Fruit fly (Drosophila melanogaster) whole organism, pupa: ENCODE measurements around the gene CAHbeta.
A peak's percentile ranks its signal among the peaks of the same experiment; 100 is the strongest.

ENCODE experiments used
- CG10348 ChIP-seq: fragments of 200-800 bp; sonication (Bioruptor generic); IDR thresholded peaks from 2 replicates; pipeline ENCODE4 v1.3.6; 2022; ENCODE audit warnings: missing biosample characterization, missing genetic modification characterization
- CG12605 ChIP-seq: fragments of 200-800 bp; sonication (Bioruptor generic); IDR thresholded peaks from 2 replicates; pipeline ENCODE4 v1.3.6; 2022; ENCODE audit warnings: missing biosample characterization, missing genetic modification characterization
- CG13204 ChIP-seq: fragments of 200-800 bp; sonication (Bioruptor generic); optimal IDR thresholded peaks from 2 replicates; lab custom pipeline; 2018; ENCODE audit warnings: missing biosample characterization, mild to moderate bottlenecking, missing genetic modification characterization, moderate library complexity
- CG14655 ChIP-seq: fragments of 200-800 bp; sonication (Bioruptor generic); optimal IDR thresholded peaks from 3 replicates; lab custom pipeline; 2017; ENCODE audit warnings: mild to moderate bottlenecking, missing biosample characterization, missing genetic modification reagents, missing genetic modification characterization
- CG15710 ChIP-seq: fragments of 200-800 bp; sonication (Bioruptor generic); optimal IDR thresholded peaks from 2 replicates; lab custom pipeline; 2018; ENCODE audit warnings: missing biosample characterization, mild to moderate bottlenecking, missing genetic modification characterization, moderate library complexity
- CG17806 ChIP-seq: fragments of 200-800 bp; sonication (Bioruptor generic); optimal IDR thresholded peaks from 2 replicates; lab custom pipeline; 2018; ENCODE audit warnings: missing biosample characterization, mild to moderate bottlenecking, missing genetic modification characterization, moderate library complexity
- CG32121 ChIP-seq: fragments of 200-800 bp; sonication (Bioruptor generic); IDR thresholded peaks from 2 replicates; pipeline ENCODE4 v1.3.6; 2022; ENCODE audit warnings: missing biosample characterization, missing genetic modification characterization
- CG34367 ChIP-seq: fragments of 200-800 bp; sonication (Bioruptor generic); optimal IDR thresholded peaks from 2 replicates; lab custom pipeline; 2018; ENCODE audit warnings: missing biosample characterization, mild to moderate bottlenecking, missing genetic modification characterization
- CG4496 ChIP-seq: fragments of 200-800 bp; sonication (Bioruptor generic); IDR thresholded peaks from 3 replicates; pipeline ENCODE4 v1.3.6; 2022; ENCODE audit warnings: missing biosample characterization, missing genetic modification characterization
- CG8159 ChIP-seq: fragments of 200-800 bp; sonication (Bioruptor generic); optimal IDR thresholded peaks from 3 replicates; lab custom pipeline; 2018; ENCODE audit warnings: missing biosample characterization, mild to moderate bottlenecking, missing genetic modification characterization, moderate library complexity
- CG8301 ChIP-seq: fragments of 200-800 bp; sonication (Bioruptor generic); optimal IDR thresholded peaks from 2 replicates; lab custom pipeline; 2018; ENCODE audit warnings: missing biosample characterization, mild to moderate bottlenecking, missing genetic modification characterization
- CG9948 ChIP-seq: fragments of 200-800 bp; sonication (Bioruptor generic); optimal IDR thresholded peaks from 2 replicates; lab custom pipeline; 2018; ENCODE audit warnings: missing biosample characterization, mild to moderate bottlenecking, missing genetic modification characterization, moderate library complexity
- D1 ChIP-seq: fragments of 200-800 bp; sonication (Bioruptor generic); optimal IDR thresholded peaks from 2 replicates; lab custom pipeline; 2018; ENCODE audit warnings: missing biosample characterization, mild to moderate bottlenecking, missing genetic modification characterization, moderate library complexity
- EcR ChIP-seq: fragments of 200-800 bp; sonication (Bioruptor generic); optimal IDR thresholded peaks from 3 replicates; lab custom pipeline; 2019; ENCODE audit warnings: missing biosample characterization, missing genetic modification characterization, mild to moderate bottlenecking, moderate library complexity, missing genetic modification reagents
- Ets98B ChIP-seq: fragments of 200-800 bp; sonication (Bioruptor generic); IDR thresholded peaks from 2 replicates; pipeline ENCODE4 v1.3.6; 2022; ENCODE audit warnings: missing biosample characterization, missing genetic modification characterization
- Pif1A ChIP-seq: fragments of 200-800 bp; sonication (Bioruptor generic); optimal IDR thresholded peaks from 3 replicates; lab custom pipeline; 2016; ENCODE audit warnings: missing biosample characterization, missing genetic modification characterization
- Pif1B ChIP-seq: fragments of 200-800 bp; sonication (Bioruptor generic); optimal IDR thresholded peaks from 3 replicates; lab custom pipeline; 2016; ENCODE audit warnings: missing biosample characterization, missing genetic modification characterization
- Snoo ChIP-seq: fragments of 200-800 bp; sonication (Bioruptor generic); optimal IDR thresholded peaks from 3 replicates; lab custom pipeline; 2017; ENCODE audit warnings: missing biosample characterization, mild to moderate bottlenecking, missing genetic modification characterization, inconsistent platforms
- fd96Ca ChIP-seq: fragments of 200-800 bp; sonication (Bioruptor generic); IDR thresholded peaks from 3 replicates; pipeline ENCODE4 v1.3.6; 2022; ENCODE audit warnings: missing biosample characterization, missing genetic modification characterization
- gl ChIP-seq: fragments of 200-800 bp; sonication (Bioruptor generic); optimal IDR thresholded peaks from 2 replicates; lab custom pipeline; 2018; ENCODE audit warnings: missing biosample characterization, mild to moderate bottlenecking, missing genetic modification characterization
- rn ChIP-seq: fragments of 200-800 bp; sonication (Bioruptor generic); IDR thresholded peaks from 2 replicates; pipeline ENCODE4 v1.3.6; 2022; ENCODE audit warnings: missing biosample characterization, missing genetic modification characterization

CAHbeta gene

dm6 chr3R:8956333-8956732, 24.3 kb upstream of the CAHbeta start:
- TF ChIP-seq CG14655 (GFP tag; lab: Kevin White, UChicago) (no peak), rn (GFP tag; lab: Robert Waterston, UW) (no peak), CG34367 (no peak), CG32121 (GFP tag; lab: Robert Waterston, UW) (no peak), Ets98B (GFP tag; lab: Robert Waterston, UW) (no peak), D1 (tag; lab: Kevin White, UChicago) (no peak), EcR (no peak), CG13204 (no peak), CG10348 (GFP tag; lab: Robert Waterston, UW) (no peak), CG17806 (no peak), CG8301 (tag; lab: Kevin White, UChicago) (no peak), CG9948 (tag; lab: Kevin White, UChicago) (no peak), Snoo (no peak), gl (tag; lab: Kevin White, UChicago) (no peak), Pif1A (GFP tag; lab: Kevin White, UChicago) (no peak), CG12605 (no peak), fd96Ca (GFP tag; lab: Robert Waterston, UW) (no peak), CG4496 (GFP tag; lab: Robert Waterston, UW) (no peak)
- TF ChIP-seq, all 21 proteins: peak for 0

dm6 chr3R:8957739-8958138, 22.9 kb upstream of the CAHbeta start:
- TF ChIP-seq rn (GFP tag; lab: Robert Waterston, UW) (no peak), CG4496 (GFP tag; lab: Robert Waterston, UW) (no peak), Pif1B (GFP tag; lab: Kevin White, UChicago) (peak; percentile 9), EcR (no peak), Pif1A (GFP tag; lab: Kevin White, UChicago) (peak; percentile 38), CG10348 (GFP tag; lab: Robert Waterston, UW) (no peak), fd96Ca (GFP tag; lab: Robert Waterston, UW) (no peak), gl (tag; lab: Kevin White, UChicago) (no peak), CG8301 (tag; lab: Kevin White, UChicago) (peak; percentile 20), CG9948 (tag; lab: Kevin White, UChicago) (peak; percentile 11), CG17806 (peak; percentile 33), CG12605 (no peak), CG8159 (tag; lab: Kevin White, UChicago) (peak; percentile 48), CG15710 (tag; lab: Kevin White, UChicago) (peak; percentile 28), CG14655 (GFP tag; lab: Kevin White, UChicago) (peak; percentile 38), D1 (tag; lab: Kevin White, UChicago) (no peak), Ets98B (GFP tag; lab: Robert Waterston, UW) (no peak), CG32121 (GFP tag; lab: Robert Waterston, UW) (no peak), CG13204 (no peak), CG34367 (peak; percentile 24), Snoo (no peak)

- no peak; the same call in 2 of the 3 replicates for TF ChIP-seq fd96Ca (GFP tag; lab: Robert Waterston, UW)
- peak; percentile 76 for TF ChIP-seq CG14655 (GFP tag; lab: Kevin White, UChicago)
- TF ChIP-seq CG10348 (GFP tag; lab: Robert Waterston, UW), result 0 out of 2 replicates have a peak, but pooled peaks have one; percentile 12
- TF ChIP-seq CG15710 (tag; lab: Kevin White, UChicago), result peak; percentile 56
- TF ChIP-seq CG4496 (GFP tag; lab: Robert Waterston, UW), result peak; percentile 78
- peak; percentile 78 for TF ChIP-seq Ets98B (GFP tag; lab: Robert Waterston, UW)
- TF ChIP-seq EcR, result no peak
- TF ChIP-seq Snoo, result no peak
- peak; percentile 24 for TF ChIP-seq CG13204
- TF ChIP-seq Pif1A (GFP tag; lab: Kevin White, UChicago), result peak; percentile 22
- TF ChIP-seq D1 (tag; lab: Kevin White, UChicago), result no peak
- peak; percentile 70 for TF ChIP-seq CG8159 (tag; lab: Kevin White, UChicago)
- no peak for TF ChIP-seq rn (GFP tag; lab: Robert Waterston, UW)
- TF ChIP-seq CG34367, result peak; percentile 68
- TF ChIP-seq CG17806, result peak; percentile 81
- TF ChIP-seq CG8301 (tag; lab: Kevin White, UChicago), result peak; percentile 74
- peak; percentile 51; the same call in 1 of the 2 replicates for TF ChIP-seq CG12605
- peak; percentile 25 for TF ChIP-seq Pif1B (GFP tag; lab: Kevin White, UChicago)
- peak; percentile 74 for TF ChIP-seq CG9948 (tag; lab: Kevin White, UChicago)
- no peak for TF ChIP-seq gl (tag; lab: Kevin White, UChicago)
- 0 out of 2 replicates have a peak, but pooled peaks have one; percentile 28 for TF ChIP-seq CG32121 (GFP tag; lab: Robert Waterston, UW)
These were observed 22.4 kb upstream of the CAHbeta start for dm6 chr3R:8958300-8958699.

dm6 chr3R:8959153-8959552, 21.5 kb upstream of the CAHbeta start:
- no peak for TF ChIP-seq CG13204
- TF ChIP-seq D1 (tag; lab: Kevin White, UChicago), result no peak
- TF ChIP-seq CG17806, result no peak
- no peak for TF ChIP-seq gl (tag; lab: Kevin White, UChicago)
- no peak for TF ChIP-seq CG8301 (tag; lab: Kevin White, UChicago)
- no peak for TF ChIP-seq CG8159 (tag; lab: Kevin White, UChicago)
- TF ChIP-seq CG14655 (GFP tag; lab: Kevin White, UChicago), result no peak
- no peak for TF ChIP-seq Ets98B (GFP tag; lab: Robert Waterston, UW)
- TF ChIP-seq CG10348 (GFP tag; lab: Robert Waterston, UW), result no peak
- TF ChIP-seq CG9948 (tag; lab: Kevin White, UChicago), result no peak
- no peak for TF ChIP-seq CG32121 (GFP tag; lab: Robert Waterston, UW)
- no peak for TF ChIP-seq CG4496 (GFP tag; lab: Robert Waterston, UW)
- TF ChIP-seq Pif1B (GFP tag; lab: Kevin White, UChicago), result no peak
- TF ChIP-seq Snoo, result no peak

dm6 chr3R:8960329-8960728, 20.3 kb upstream of the CAHbeta start:
- TF ChIP-seq CG13204, result no peak
- peak; percentile 43 for TF ChIP-seq CG14655 (GFP tag; lab: Kevin White, UChicago)
- peak; percentile 53; the same call in 1 of the 2 replicates for TF ChIP-seq CG32121 (GFP tag; lab: Robert Waterston, UW)
- peak; percentile 53 for TF ChIP-seq CG8301 (tag; lab: Kevin White, UChicago)
